Worm (Caenorhabditis elegans) whole organism, early embryonic: ENCODE measurements around the gene gcy-34.

Experiments
- B0310.2 ChIP-seq: sonication (generic microtip); optimal IDR thresholded peaks from 2 replicates; lab custom pipeline; 2016; ENCODE audit warnings: mild to moderate bottlenecking, missing genetic modification characterization, missing compliant biosample characterization
- F13C5.2 ChIP-seq: sonication (generic microtip); optimal IDR thresholded peaks from 2 replicates; lab custom pipeline; 2017; ENCODE audit warnings: mild to moderate bottlenecking, missing genetic modification characterization, inconsistent platforms, missing compliant biosample characterization
- ama-1 ChIP-seq: fragments of 150-350 bp; optimal IDR thresholded peaks from 2 replicates; lab custom pipeline; 2014
- ceh-13 ChIP-seq: fragments of 200-800 bp; sonication (Bioruptor generic); optimal IDR thresholded peaks from 2 replicates; lab custom pipeline; 2018; ENCODE audit warnings: mild to moderate bottlenecking, missing genetic modification characterization, missing compliant biosample characterization
- ceh-36 ChIP-seq: sonication (generic microtip); optimal IDR thresholded peaks from 2 replicates; lab custom pipeline; 2016; ENCODE audit warnings: missing genetic modification characterization, inconsistent platforms, missing compliant biosample characterization
- hmbx-1 ChIP-seq: sonication (generic microtip); optimal IDR thresholded peaks from 2 replicates; lab custom pipeline; 2016; ENCODE audit warnings: mild to moderate bottlenecking, missing genetic modification characterization, missing compliant biosample characterization
- hmg-4 ChIP-seq: fragments of 200-800 bp; sonication (Bioruptor generic); optimal IDR thresholded peaks from 2 replicates; lab custom pipeline; 2018; ENCODE audit warnings: mild to moderate bottlenecking, missing genetic modification characterization, missing compliant biosample characterization
- scrt-1 ChIP-seq: fragments of 200-800 bp; sonication (Bioruptor generic); IDR thresholded peaks from 2 replicates; pipeline ENCODE4 v1.3.6; 2022; ENCODE audit warnings: missing genetic modification characterization, missing compliant biosample characterization
- sea-1 ChIP-seq: fragments of 200-800 bp; sonication (Bioruptor generic); conservative IDR thresholded peaks from 2 replicates; pipeline ENCODE4 v1.3.6; 2022; ENCODE audit warnings: missing genetic modification characterization, missing compliant biosample characterization
- tbx-37 ChIP-seq: fragments of 200-800 bp; sonication (Bioruptor generic); conservative IDR thresholded peaks from 2 replicates; pipeline ENCODE4 v1.3.6; 2022; ENCODE audit warnings: missing genetic modification reagents, missing genetic modification characterization, missing compliant biosample characterization
- tra-4 ChIP-seq: sonication (generic microtip); optimal IDR thresholded peaks from 2 replicates; lab custom pipeline; 2017; ENCODE audit warnings: missing genetic modification characterization, missing compliant biosample characterization

- TF ChIP-seq F13C5.2 (tag; lab: Kevin White, UChicago) (no peak), scrt-1 (GFP tag; lab: Robert Waterston, UW) (no peak), tbx-37 (GFP tag; lab: Robert Waterston, UW) (no peak), ceh-36 (no peak), B0310.2 (tag; lab: Kevin White, UChicago) (no peak), sea-1 (no peak), ceh-13 (no peak), ama-1 (no peak), hmbx-1 (tag; lab: Kevin White, UChicago) (no peak), hmg-4 (GFP tag; lab: Kevin White, UChicago) (no peak), tra-4 (tag; lab: Kevin White, UChicago) (no peak)
Measured at ce11 chrV:13339633-13340290, 45.9 kb downstream of the gcy-34 start, which contains the start of the genes str-4 and lgc-48.
